Worm (Caenorhabditis elegans) whole organism, L1 larva: ENCODE data around the gene C55A6.11.

ENCODE experiments used
- nhr-237 ChIP-seq: fragments of 150-350 bp; optimal IDR thresholded peaks from 2 replicates; lab custom pipeline; 2014; ENCODE audit warnings: missing biosample characterization, missing genetic modification characterization
- ztf-4 ChIP-seq: fragments of 150-350 bp; optimal IDR thresholded peaks from 2 replicates; lab custom pipeline; 2014; ENCODE audit warnings: missing biosample characterization, missing genetic modification characterization

DNA sequence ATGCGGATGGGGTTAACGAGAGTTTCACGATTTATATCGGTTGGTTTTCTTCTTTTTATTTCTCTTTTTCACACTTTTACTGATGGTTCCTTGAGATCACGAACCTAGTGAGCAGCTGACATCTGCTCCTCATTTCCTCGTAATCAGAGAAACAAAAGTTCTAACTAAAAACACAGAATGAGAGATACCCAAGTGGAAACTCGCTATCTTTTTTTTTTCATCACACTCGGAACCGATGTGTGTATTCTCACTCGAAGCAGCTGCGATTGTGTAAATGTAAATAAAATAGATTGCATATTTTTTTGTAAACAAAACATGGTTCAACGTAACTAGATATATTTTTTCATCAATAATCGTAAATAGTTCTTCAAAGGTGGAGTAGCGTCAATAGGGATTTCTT is 14.0 kb upstream of the C55A6.11 start:
- no peak for TF ChIP-seq ztf-4 (tag; lab: Kevin White, UChicago)
- no peak for TF ChIP-seq nhr-237 (tag; lab: Kevin White, UChicago)
